Worm (Caenorhabditis elegans) whole organism, L4 larva: ENCODE measurements around the gene clec-78.

Source experiments
- F26F4.8 ChIP-seq: fragments of 200-800 bp; sonication (Bioruptor generic); conservative IDR thresholded peaks from 2 replicates; pipeline ENCODE4 v1.3.6; 2022; ENCODE audit warnings: missing genetic modification characterization, missing compliant biosample characterization
- F49E8.2 ChIP-seq: sonication (generic microtip); optimal IDR thresholded peaks from 2 replicates; lab custom pipeline; 2016; ENCODE audit warnings: missing compliant biosample characterization, mild to moderate bottlenecking, missing genetic modification characterization, borderline replicate concordance
- T26A8.4 ChIP-seq: fragments of 200-800 bp; sonication (Bioruptor generic); IDR thresholded peaks from 2 replicates; pipeline ENCODE4 v1.3.6; 2022; ENCODE audit warnings: missing genetic modification characterization, missing compliant biosample characterization
- Y105C5A.15 ChIP-seq: fragments of 200-800 bp; sonication (Bioruptor generic); IDR thresholded peaks from 2 replicates; pipeline ENCODE4 v1.3.6; 2022; ENCODE audit warnings: missing genetic modification characterization, missing compliant biosample characterization
- ZK546.5 ChIP-seq, 2 experiments: sonication (generic microtip); optimal IDR thresholded peaks; 2 replicates each; lab custom pipeline; 2017; ENCODE audit warnings: missing biosample characterization in 2 of 2, missing genetic modification characterization in 2 of 2
- aha-1 ChIP-seq: fragments of 150-350 bp; peaks from one replicate; lab custom pipeline; 2014; ENCODE audit warnings: missing biosample characterization, missing genetic modification characterization
- aly-2 ChIP-seq: sonication (generic microtip); optimal IDR thresholded peaks from 2 replicates; lab custom pipeline; 2018; ENCODE audit warnings: missing biosample characterization, missing genetic modification characterization
- attf-4 ChIP-seq: sonication (generic microtip); optimal IDR thresholded peaks from 3 replicates; lab custom pipeline; 2017; ENCODE audit warnings: missing biosample characterization, missing genetic modification characterization
- ceh-44 ChIP-seq: fragments of 200-800 bp; sonication (Bioruptor generic); IDR thresholded peaks from 2 replicates; pipeline ENCODE4 v1.3.6; 2022; ENCODE audit warnings: missing genetic modification reagents, missing genetic modification characterization, missing compliant biosample characterization
- cey-2 ChIP-seq: sonication (generic microtip); optimal IDR thresholded peaks from 3 replicates; lab custom pipeline; 2017; ENCODE audit warnings: missing genetic modification characterization, mild to moderate bottlenecking, missing compliant biosample characterization, antibody characterized with exemption, borderline replicate concordance; ENCODE audit not compliant: insufficient read depth
- dmd-6 ChIP-seq: fragments of 200-800 bp; sonication (Bioruptor generic); IDR thresholded peaks from 2 replicates; pipeline ENCODE4 v1.3.6; 2022; ENCODE audit warnings: missing genetic modification reagents, missing genetic modification characterization, missing compliant biosample characterization
- dpl-1 ChIP-seq: fragments of 150-350 bp; optimal IDR thresholded peaks from 2 replicates; lab custom pipeline; 2014; ENCODE audit warnings: missing biosample characterization, missing genetic modification reagents, missing genetic modification characterization
- duxl-1 ChIP-seq: sonication (generic microtip); optimal IDR thresholded peaks from 2 replicates; lab custom pipeline; 2016; ENCODE audit warnings: mild to moderate bottlenecking, missing genetic modification characterization, moderate library complexity, missing compliant biosample characterization; ENCODE audit not compliant: poor library complexity
- egl-27 ChIP-seq: sonication (generic microtip); optimal IDR thresholded peaks from 3 replicates; lab custom pipeline; 2017; ENCODE audit warnings: missing biosample characterization, missing genetic modification reagents, missing genetic modification characterization
- egl-43 ChIP-seq: fragments of 200-800 bp; sonication (Bioruptor generic); IDR thresholded peaks from 2 replicates; pipeline ENCODE4 v1.3.6; 2022; ENCODE audit warnings: missing genetic modification reagents, missing genetic modification characterization, missing compliant biosample characterization
- hif-1 ChIP-seq, 2 experiments: sonication (generic microtip); optimal IDR thresholded peaks; 2 replicates each; lab custom pipeline; 2016 to 2017; ENCODE audit warnings: missing compliant biosample characterization in 2 of 2, missing genetic modification characterization in 2 of 2, missing genetic modification reagents in 2 of 2, missing genotype in 2 of 2, mild to moderate bottlenecking in 1 of 2
- hlh-11 ChIP-seq: fragments of 200-800 bp; sonication (Bioruptor generic); optimal IDR thresholded peaks from 2 replicates; lab custom pipeline; 2018; ENCODE audit warnings: mild to moderate bottlenecking, missing genetic modification characterization, missing compliant biosample characterization
- hlh-30 ChIP-seq: sonication (generic microtip); optimal IDR thresholded peaks from 2 replicates; lab custom pipeline; 2017; ENCODE audit warnings: antibody characterized with exemption, mild to moderate bottlenecking, missing genetic modification characterization, missing compliant biosample characterization; ENCODE audit not compliant: insufficient read depth
- lim-7 ChIP-seq: fragments of 200-800 bp; sonication (Bioruptor generic); IDR thresholded peaks from 2 replicates; pipeline ENCODE4 v1.3.6; 2022; ENCODE audit warnings: missing genetic modification characterization, missing compliant biosample characterization
- lir-3 ChIP-seq: sonication (generic microtip); optimal IDR thresholded peaks from 2 replicates; lab custom pipeline; 2016; ENCODE audit warnings: mild to moderate bottlenecking, missing genetic modification characterization, missing compliant biosample characterization
- lsy-2 ChIP-seq, 2 experiments: fragments of 150-350 bp in 1 of 2; sonication (generic microtip) in 1 of 2; optimal IDR thresholded peaks; 2 replicates each; lab custom pipeline; 2014 to 2017; ENCODE audit warnings: missing biosample characterization in 2 of 2, missing genetic modification characterization in 2 of 2
- madf-5 ChIP-seq, 2 experiments: fragments of 200-800 bp; sonication (Bioruptor generic); IDR thresholded peaks; 2 replicates each; pipeline ENCODE4 v1.3.6; 2022; ENCODE audit warnings: missing compliant biosample characterization in 2 of 2, missing genetic modification characterization in 2 of 2
- mdl-1 ChIP-seq, 2 experiments: fragments of 150-350 bp in 1 of 2; sonication (generic microtip) in 1 of 2; optimal IDR thresholded peaks; 2 replicates each; lab custom pipeline; 2014 to 2017; ENCODE audit warnings: missing biosample characterization in 2 of 2, missing genetic modification characterization in 2 of 2
- mep-1 ChIP-seq: fragments of 150-350 bp; sonication (generic microtip); optimal IDR thresholded peaks from 3 replicates; lab custom pipeline; 2014; ENCODE audit warnings: missing biosample characterization, missing genetic modification characterization
- mes-2 ChIP-seq: sonication (generic microtip); optimal IDR thresholded peaks from 2 replicates; lab custom pipeline; 2016; ENCODE audit warnings: missing genotype, mild to moderate bottlenecking, missing genetic modification characterization, missing compliant biosample characterization; ENCODE audit not compliant: poor library complexity, severe bottlenecking
- nhr-10 ChIP-seq: fragments of 150-350 bp; optimal IDR thresholded peaks from 2 replicates; lab custom pipeline; 2014; ENCODE audit warnings: missing biosample characterization, missing genetic modification characterization
- nhr-25 ChIP-seq: sonication (generic microtip); optimal IDR thresholded peaks from 2 replicates; lab custom pipeline; 2017; ENCODE audit warnings: missing genetic modification characterization, mild to moderate bottlenecking, missing compliant biosample characterization, antibody characterized with exemption, moderate library complexity, borderline replicate concordance; ENCODE audit not compliant: insufficient read depth
- nhr-28 ChIP-seq: fragments of 150-350 bp; optimal IDR thresholded peaks from 2 replicates; lab custom pipeline; 2014; ENCODE audit warnings: missing biosample characterization, missing genetic modification characterization
- nhr-6 ChIP-seq: fragments of 150-350 bp; optimal IDR thresholded peaks from 2 replicates; lab custom pipeline; 2014; ENCODE audit warnings: missing biosample characterization, missing genetic modification characterization
- nhr-76 ChIP-seq: fragments of 150-350 bp; optimal IDR thresholded peaks from 2 replicates; lab custom pipeline; 2014; ENCODE audit warnings: missing biosample characterization, missing genetic modification characterization
- pha-4 ChIP-seq, 2 experiments: fragments of 150-350 bp in 1 of 2; fragments of 200-800 bp in 1 of 2; sonication (Bioruptor generic) in 1 of 2; IDR thresholded peaks in 1 of 2; optimal IDR thresholded peaks in 1 of 2; 2 replicates each; pipeline versions ENCODE4 v1.3.6 to Lab custom; 2014 to 2022; ENCODE audit warnings: missing genetic modification characterization in 2 of 2, missing genetic modification reagents in 2 of 2, missing biosample characterization in 1 of 2, missing compliant biosample characterization in 1 of 2
- pqm-1 ChIP-seq: sonication (generic microtip); optimal IDR thresholded peaks from 2 replicates; lab custom pipeline; 2017; ENCODE audit warnings: missing biosample characterization, missing genetic modification characterization
- rbr-2 ChIP-seq: sonication (generic microtip); optimal IDR thresholded peaks from 2 replicates; lab custom pipeline; 2016; ENCODE audit warnings: missing genotype, missing genetic modification characterization, missing compliant biosample characterization
- snpc-4 ChIP-seq: fragments of 150-350 bp; optimal IDR thresholded peaks from 2 replicates; lab custom pipeline; 2014; ENCODE audit warnings: missing biosample characterization, missing genetic modification characterization
- spr-3 ChIP-seq: fragments of 200-800 bp; sonication (Bioruptor generic); optimal IDR thresholded peaks from 2 replicates; lab custom pipeline; 2018; ENCODE audit warnings: mild to moderate bottlenecking, missing genetic modification characterization, missing compliant biosample characterization
- unc-39 ChIP-seq: sonication (generic microtip); optimal IDR thresholded peaks from 2 replicates; lab custom pipeline; 2017; ENCODE audit warnings: missing biosample characterization, missing genetic modification characterization
- unc-62 ChIP-seq, 3 experiments: fragments of 150-350 bp in 1 of 3; sonication (generic microtip); optimal IDR thresholded peaks in 2 of 3; peaks in 1 of 3; 1 replicate in 1 of 3; 2 replicates in 2 of 3; lab custom pipeline; 2014 to 2017; ENCODE audit warnings: missing biosample characterization in 3 of 3, missing genetic modification characterization in 3 of 3, missing genetic modification reagents in 3 of 3, missing genotype in 1 of 3
- vab-7 ChIP-seq: fragments of 200-800 bp; sonication (Bioruptor generic); IDR thresholded peaks from 2 replicates; pipeline ENCODE4 v1.3.6; 2022; ENCODE audit warnings: missing genetic modification reagents, missing genetic modification characterization, missing compliant biosample characterization
- zag-1 ChIP-seq: fragments of 150-350 bp; optimal IDR thresholded peaks from 2 replicates; lab custom pipeline; 2014; ENCODE audit warnings: missing biosample characterization, missing genetic modification characterization
- zfp-2 ChIP-seq: sonication (generic microtip); optimal IDR thresholded peaks from 2 replicates; lab custom pipeline; 2016; ENCODE audit warnings: mild to moderate bottlenecking, missing genetic modification characterization, missing compliant biosample characterization
- zip-11 ChIP-seq: fragments of 200-800 bp; sonication (Bioruptor generic); IDR thresholded peaks from 2 replicates; pipeline ENCODE4 v1.3.6; 2022; ENCODE audit warnings: missing genetic modification characterization, missing compliant biosample characterization

clec-78 gene

DNA sequence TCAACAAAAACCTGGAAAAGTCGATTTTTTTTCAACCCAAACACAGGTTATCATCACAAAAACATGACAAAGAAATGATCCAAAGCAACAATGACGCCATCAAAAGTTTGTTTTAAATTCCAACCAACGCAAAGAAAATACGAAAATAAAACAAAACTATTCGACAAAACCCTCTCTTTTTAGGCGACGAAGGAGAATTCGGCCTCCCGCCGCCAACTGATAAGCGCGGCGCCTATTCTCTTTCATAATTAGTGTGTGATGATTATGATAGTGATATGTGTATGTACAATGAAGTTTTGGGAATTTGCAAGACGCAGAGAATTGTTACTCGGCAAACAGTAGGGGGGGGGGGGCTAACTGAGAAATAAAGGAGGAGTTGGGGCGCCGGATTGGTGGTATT is 40.4 kb downstream of the clec-78 start (continued):
- TF ChIP-seq rbr-2 (tag; lab: Kevin White, UChicago): no peak
- TF ChIP-seq F49E8.2 (tag; lab: Kevin White, UChicago): no peak
- TF ChIP-seq Y105C5A.15 (GFP tag; lab: Robert Waterston, UW): no peak
- no peak for TF ChIP-seq unc-39 (tag; lab: Kevin White, UChicago)
- TF ChIP-seq aly-2: no peak
- TF ChIP-seq F26F4.8 (GFP tag; lab: Robert Waterston, UW): no peak
- no peak for TF ChIP-seq unc-62 (GFP tag; optimal IDR thresholded peaks at IDR 0.05 in 1 of 2; lab: Kevin White, UChicago)
- no peak for TF ChIP-seq unc-62 (tag; optimal IDR thresholded peaks at IDR 0.05; lab: Kevin White, UChicago)
- TF ChIP-seq mes-2: peak; percentile 29

DNA sequence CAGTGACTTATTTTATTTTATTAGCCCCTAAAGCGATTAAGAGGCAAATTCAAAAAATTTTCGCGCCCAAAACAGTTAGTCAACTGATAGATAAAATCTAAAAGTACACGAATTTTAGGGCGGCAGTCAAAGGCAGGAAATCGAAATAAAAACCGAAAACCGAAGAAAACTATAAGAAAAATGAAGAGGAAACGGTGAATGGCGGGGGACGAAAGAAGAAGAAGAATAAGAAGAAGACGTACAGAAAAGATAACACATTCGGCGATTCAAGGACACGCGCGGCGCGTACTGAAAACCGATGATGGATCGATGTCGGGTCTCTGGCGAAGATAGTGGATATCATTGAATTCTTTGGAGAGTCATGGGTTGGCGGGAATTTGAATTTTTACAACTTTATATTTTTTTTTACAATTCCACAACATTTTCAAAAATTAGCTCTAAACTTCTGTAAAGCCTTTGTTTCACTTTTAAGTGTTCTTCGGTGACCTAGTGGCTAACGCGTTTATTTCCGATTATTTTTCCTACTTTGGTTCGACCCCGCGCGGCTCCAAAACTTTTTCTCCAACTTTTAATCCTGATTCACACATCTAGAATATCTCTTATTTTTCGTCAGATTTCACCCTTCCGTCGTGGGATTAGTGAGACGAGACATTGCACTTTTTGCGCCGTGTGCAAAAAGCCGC is 42.2 kb downstream of the clec-78 start:
- TF ChIP-seq nhr-28 (peak; percentile 60), nhr-25 (tag; lab: Kevin White, UChicago) (no peak), lir-3 (tag; lab: Kevin White, UChicago) (no peak), lim-7 (no peak), dpl-1 (peak; percentile 66), ceh-44 (GFP tag; lab: Robert Waterston, UW) (no peak), attf-4 (no peak), hif-1 (tag; optimal IDR thresholded peaks at IDR 0.05; lab: Kevin White, UChicago) (no peak), spr-3 (no peak), nhr-6 (tag; lab: Kevin White, UChicago) (no peak), snpc-4 (tag; lab: Kevin White, UChicago) (no peak), hlh-30 (tag; lab: Kevin White, UChicago) (no peak), mdl-1 (tag; optimal IDR thresholded peaks at IDR 0.05; lab: Kevin White, UChicago) (peak in 1 of 2 experiments; percentile 38), vab-7 (GFP tag; lab: Robert Waterston, UW) (no peak), zag-1 (tag; lab: Kevin White, UChicago) (no peak), lsy-2 (tag; optimal IDR thresholded peaks at IDR 0.05; lab: Kevin White, UChicago) (peak in 1 of 2 experiments; percentile 9), nhr-76 (tag; lab: Kevin White, UChicago) (no peak), pqm-1 (tag; lab: Kevin White, UChicago) (no peak), egl-43 (GFP tag; lab: Robert Waterston, UW) (no peak), pha-4 (GFP tag; IDR thresholded peaks at IDR 0.05; lab: Robert Waterston, UW) (no peak), pha-4 (tag; optimal IDR thresholded peaks at IDR 0.05; lab: Kevin White, UChicago) (no peak), nhr-10 (tag; lab: Kevin White, UChicago) (no peak), mep-1 (no peak), T26A8.4 (no peak), ZK546.5 (tag; optimal IDR thresholded peaks at IDR 0.05; lab: Kevin White, UChicago) (no peak), egl-27 (tag; lab: Kevin White, UChicago) (no peak), aha-1 (tag; lab: Kevin White, UChicago) (peak; percentile 90), zip-11 (GFP tag; lab: Robert Waterston, UW) (no peak), duxl-1 (tag; lab: Kevin White, UChicago) (no peak), dmd-6 (GFP tag; lab: Robert Waterston, UW) (no peak), madf-5 (GFP tag; IDR thresholded peaks at IDR 0.05; lab: Robert Waterston, UW) (no peak), zfp-2 (tag; lab: Kevin White, UChicago) (no peak), cey-2 (tag; lab: Kevin White, UChicago) (no peak), unc-62 (GFP tag; optimal IDR thresholded peaks at IDR 0.05 in 1 of 2; lab: Kevin White, UChicago) (peak in 1 of 2 experiments; percentile 94), unc-62 (tag; optimal IDR thresholded peaks at IDR 0.05; lab: Kevin White, UChicago) (no peak), hlh-11 (tag; lab: Kevin White, UChicago) (peak; percentile 29), rbr-2 (tag; lab: Kevin White, UChicago) (no peak)
